Fruit fly (Drosophila melanogaster) Kc167 (cell line): ENCODE results near the gene Sox21a.

ENCODE experiments used
- Myc ChIP-seq: fragments of >200 bp; optimal IDR thresholded peaks from 2 replicates; lab custom pipeline; 2017; ENCODE audit warnings: missing external identifiers
- Sin3A ChIP-seq: fragments of >200 bp; optimal IDR thresholded peaks from 2 replicates; lab custom pipeline; 2018; ENCODE audit warnings: missing external identifiers
- insv ChIP-seq: fragments of >200 bp; optimal IDR thresholded peaks from 3 replicates; lab custom pipeline; 2018; ENCODE audit warnings: missing external identifiers
- psq ChIP-seq: fragments of >200 bp; optimal IDR thresholded peaks from 2 replicates; lab custom pipeline; 2017; ENCODE audit warnings: missing external identifiers
- ttk ChIP-seq: sonication (Bioruptor generic); optimal IDR thresholded peaks from 2 replicates; lab custom pipeline; 2017; ENCODE audit warnings: missing external identifiers

DNA sequence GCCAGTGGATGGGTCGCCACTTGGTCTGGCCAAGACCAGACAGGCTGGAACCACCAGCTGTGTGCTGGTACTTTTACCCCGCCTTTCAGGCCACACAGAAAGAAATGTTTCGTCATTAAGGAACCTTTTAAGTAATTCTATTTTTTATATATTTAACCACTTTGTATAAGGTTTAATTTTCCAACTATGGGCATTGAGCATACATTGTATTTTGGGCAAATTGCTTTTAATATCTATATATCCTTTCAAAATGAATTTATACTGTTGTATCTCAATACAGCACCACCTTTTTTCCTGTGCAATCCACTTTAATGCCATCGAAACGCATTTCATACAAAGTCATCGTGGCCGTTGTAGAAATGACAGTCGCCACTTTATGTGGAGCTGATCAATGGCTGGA lies 38.5 kb upstream of the Sox21a start:
- TF ChIP-seq Sin3A (lab: Kevin White, UChicago) (no peak), insv (lab: Kevin White, UChicago) (no peak), Myc (lab: Kevin White, UChicago) (no peak), psq (lab: Kevin White, UChicago) (no peak), ttk (lab: Kevin White, UChicago) (no peak)
